Fruit fly (Drosophila melanogaster): ENCODE results near the gene CG14322.
A peak's percentile ranks its signal among the peaks of the same experiment; 100 is the strongest.

The CG14322 gene

DNA sequence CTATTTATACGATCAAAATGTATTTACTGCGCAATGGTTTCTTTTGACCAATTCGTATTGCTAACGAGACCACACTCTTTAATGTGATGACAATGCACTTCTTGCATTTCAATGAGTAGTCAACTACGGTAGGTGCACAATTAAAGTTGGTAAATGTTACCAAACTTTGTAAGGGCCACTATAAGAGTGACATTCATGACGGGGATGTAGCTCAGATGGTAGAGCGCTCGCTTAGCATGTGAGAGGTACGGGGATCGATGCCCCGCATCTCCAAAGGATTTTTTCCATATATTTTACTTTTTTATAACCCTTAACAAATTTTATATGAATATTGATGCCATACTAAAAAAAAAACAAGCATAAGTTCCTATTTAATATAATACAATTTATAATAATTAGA lies 20.5 kb downstream of the CG14322 start (continued):
- TF ChIP-seq pfk (GFP tag; optimal IDR thresholded peaks at IDR 0.05): no peak
- TF ChIP-seq CG16813 (GFP tag; IDR thresholded peaks at IDR 0.05; ENCODE audit: partially characterized antibody): 0 out of 3 replicates have a peak, but pooled peaks have one; percentile 44
- 0 out of 3 replicates have a peak, but pooled peaks have one; percentile 40 for TF ChIP-seq CG14860 (GFP tag; IDR thresholded peaks at IDR 0.05; ENCODE audit: partially characterized antibody)
- peak; percentile 26 for TF ChIP-seq exex (tag; optimal IDR thresholded peaks at IDR 0.05)
- TF ChIP-seq kah (GFP tag; optimal IDR thresholded peaks at IDR 0.05): no peak
- TF ChIP-seq CG6791 (GFP tag; IDR thresholded peaks at IDR 0.05; ENCODE audit: partially characterized antibody): peak; percentile 76
- TF ChIP-seq Spps (tag; optimal IDR thresholded peaks at IDR 0.05): no peak
- TF ChIP-seq CG2199 (GFP tag; IDR thresholded peaks at IDR 0.05): peak; percentile 59; the same call in 1 of the 3 replicates
- TF ChIP-seq sr (GFP tag; IDR thresholded peaks at IDR 0.05): peak; percentile 49; the same call in 2 of the 3 replicates

DNA sequence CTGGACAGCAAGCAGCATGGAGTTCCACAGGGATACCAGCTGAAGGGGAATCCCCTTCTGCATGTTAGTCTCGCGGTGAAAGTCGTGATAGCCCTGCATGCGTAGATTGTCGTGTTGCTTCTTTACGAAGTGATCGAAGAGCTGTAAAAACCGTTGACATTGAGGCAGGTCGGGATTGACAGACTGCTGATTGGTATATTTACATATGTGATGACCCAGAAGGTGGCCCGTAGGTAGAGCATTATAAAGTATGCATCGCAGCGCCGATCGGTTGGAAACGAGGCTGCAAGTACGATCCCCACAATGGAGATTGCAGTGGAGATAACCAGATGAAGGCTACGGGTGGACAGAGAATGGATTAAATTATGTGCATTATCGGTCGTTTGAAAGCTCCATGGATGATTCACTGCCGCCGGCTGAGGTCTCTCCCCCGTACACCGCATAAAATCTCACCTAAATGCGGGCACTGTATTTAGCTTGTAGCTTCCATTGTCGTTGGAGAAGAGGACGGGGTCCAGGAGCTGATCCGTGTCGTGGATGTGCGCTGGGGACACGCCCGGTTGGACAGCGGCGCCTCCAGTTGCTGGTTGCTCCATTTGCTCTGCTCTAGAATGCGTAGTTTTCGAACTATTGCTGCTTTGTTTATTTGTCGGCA lies 22.9 kb downstream of the CG14322 start:
- TF ChIP-seq CG2120 (GFP tag; optimal IDR thresholded peaks at IDR 0.05) (peak; percentile 17), crol (GFP tag; IDR thresholded peaks at IDR 0.05) (peak; percentile 41; the same call in 1 of the 2 replicates), zen (tag; optimal IDR thresholded peaks at IDR 0.05) (no peak), Adf1 (GFP tag; IDR thresholded peaks at IDR 0.05) (peak; percentile 14; the same call in 1 of the 2 replicates), CG12744 (GFP tag; optimal IDR thresholded peaks at IDR 0.05) (no peak), wdn (GFP tag; IDR thresholded peaks at IDR 0.05) (0 out of 2 replicates have a peak, but pooled peaks have one; percentile 13), Med (GFP tag) (peak; percentile 80), sna (GFP tag; IDR thresholded peaks at IDR 0.05; ENCODE audit: partially characterized antibody) (peak; percentile 50; the same call in 1 of the 2 replicates), nerfin-1 (tag; optimal IDR thresholded peaks at IDR 0.05) (peak; percentile 16), Dip2 (GFP tag; IDR thresholded peaks at IDR 0.05) (no peak), CG10209 (GFP tag; optimal IDR thresholded peaks at IDR 0.05) (no peak), kay (GFP tag; optimal IDR thresholded peaks at IDR 0.05) (peak; percentile 78), Bgb (GFP tag; IDR thresholded peaks at IDR 0.05; ENCODE audit: partially characterized antibody) (peak; percentile 51; the same call in 1 of the 2 replicates), Aef1 (GFP tag; IDR thresholded peaks at IDR 0.05) (no peak), Sin3A (optimal IDR thresholded peaks at IDR 0.05) (peak; percentile 36), NC2β (GFP tag; optimal IDR thresholded peaks at IDR 0.05) (peak; percentile 2), sens (GFP tag) (peak; percentile 5), Atf-2 (GFP tag; optimal IDR thresholded peaks at IDR 0.05) (no peak), tna (GFP tag; IDR thresholded peaks at IDR 0.05; ENCODE audit: partially characterized antibody) (0 out of 2 replicates have a peak, but pooled peaks have one; percentile 9), tio (GFP tag; optimal IDR thresholded peaks at IDR 0.05) (no peak), CG11560 (tag; IDR thresholded peaks at IDR 0.05) (no peak), CG33557 (GFP tag; optimal IDR thresholded peaks at IDR 0.05) (no peak), gcm (GFP tag; optimal IDR thresholded peaks at IDR 0.05) (peak; percentile 52), CG16813 (GFP tag; IDR thresholded peaks at IDR 0.05; ENCODE audit: partially characterized antibody) (peak; percentile 42; the same call in 2 of the 3 replicates), CG34422 (GFP tag; IDR thresholded peaks at IDR 0.05) (peak; percentile 79; the same call in 1 of the 3 replicates), kni (GFP tag; optimal IDR thresholded peaks at IDR 0.05) (peak; percentile 23), sob (GFP tag; IDR thresholded peaks at IDR 0.05) (no peak), Xrp1 (GFP tag; IDR thresholded peaks at IDR 0.05) (peak; percentile 6; the same call in 1 of the 2 replicates), MESR4 (GFP tag; optimal IDR thresholded peaks at IDR 0.05) (peak; percentile 45), zfh1 (GFP tag; IDR thresholded peaks at IDR 0.05) (0 out of 3 replicates have a peak, but pooled peaks have one; percentile 13), chm (GFP tag; IDR thresholded peaks at IDR 0.05) (0 out of 2 replicates have a peak, but pooled peaks have one; percentile 17)
